Fruit fly (Drosophila melanogaster) whole organism, adult: ENCODE results near the gene CtIP.

Experiments used
- CG11617 ChIP-seq: fragments of 200-800 bp; sonication (Bioruptor generic); optimal IDR thresholded peaks from 2 replicates; lab custom pipeline; 2017; ENCODE audit warnings: mild to moderate bottlenecking, missing biosample characterization, missing genetic modification reagents, missing genetic modification characterization
- CG14711 ChIP-seq: fragments of 200-800 bp; sonication (Bioruptor generic); optimal IDR thresholded peaks from 2 replicates; lab custom pipeline; 2018; ENCODE audit warnings: missing biosample characterization, mild to moderate bottlenecking, missing genetic modification characterization, moderate library complexity
- CG1620 ChIP-seq: fragments of 200-800 bp; sonication (Bioruptor generic); optimal IDR thresholded peaks from 2 replicates; lab custom pipeline; 2016; ENCODE audit warnings: missing biosample characterization, missing genetic modification characterization
- CG5204 ChIP-seq: fragments of 200-800 bp; sonication (Bioruptor generic); optimal IDR thresholded peaks from 2 replicates; lab custom pipeline; 2016; ENCODE audit warnings: missing biosample characterization, missing genetic modification characterization
- CG7045 ChIP-seq: fragments of 200-800 bp; sonication (Bioruptor generic); optimal IDR thresholded peaks from 2 replicates; lab custom pipeline; 2017; ENCODE audit warnings: missing biosample characterization, mild to moderate bottlenecking, missing genetic modification characterization
- CG7101 ChIP-seq: fragments of 200-800 bp; sonication (Bioruptor generic); optimal IDR thresholded peaks from 2 replicates; lab custom pipeline; 2018; ENCODE audit warnings: missing biosample characterization, mild to moderate bottlenecking, missing genetic modification characterization, moderate library complexity
- Clk ChIP-seq: fragments of 200-800 bp; sonication (Bioruptor generic); optimal IDR thresholded peaks from 2 replicates; lab custom pipeline; 2017; ENCODE audit warnings: missing biosample characterization, missing genetic modification characterization
- Crg-1 ChIP-seq: fragments of 200-800 bp; sonication (Bioruptor generic); optimal IDR thresholded peaks from 2 replicates; lab custom pipeline; 2016; ENCODE audit warnings: missing biosample characterization, missing genetic modification characterization
- Hr96 ChIP-seq: fragments of 200-800 bp; sonication (Bioruptor generic); optimal IDR thresholded peaks from 2 replicates; lab custom pipeline; 2016; ENCODE audit warnings: missing biosample characterization, missing genetic modification characterization
- cic ChIP-seq: fragments of 200-800 bp; sonication (Bioruptor generic); optimal IDR thresholded peaks from 2 replicates; lab custom pipeline; 2017; ENCODE audit warnings: missing biosample characterization, mild to moderate bottlenecking, missing genetic modification characterization, moderate library complexity
- kay ChIP-seq: fragments of 200-800 bp; sonication (Bioruptor generic); peaks from one replicate; lab custom pipeline; 2016; ENCODE audit warnings: missing biosample characterization, missing genetic modification characterization, borderline replicate concordance
- ovo ChIP-seq: fragments of 200-800 bp; sonication (Bioruptor generic); optimal IDR thresholded peaks from 2 replicates; lab custom pipeline; 2016; ENCODE audit warnings: missing biosample characterization, missing genetic modification characterization
- tj ChIP-seq: fragments of 200-800 bp; sonication (Bioruptor generic); optimal IDR thresholded peaks from 3 replicates; lab custom pipeline; 2017; ENCODE audit warnings: missing biosample characterization, mild to moderate bottlenecking, missing genetic modification characterization, moderate library complexity

- peak; percentile 93 for TF ChIP-seq CG1620
- TF ChIP-seq Hr96 (GFP tag; lab: Kevin White, UChicago) = peak; percentile 61
- peak; percentile 90 for TF ChIP-seq Crg-1 (GFP tag; lab: Kevin White, UChicago)
- peak; percentile 90 for TF ChIP-seq CG7101 (tag; lab: Kevin White, UChicago)
- TF ChIP-seq tj (GFP tag; lab: Kevin White, UChicago) = peak; percentile 71
- TF ChIP-seq Clk (GFP tag; lab: Kevin White, UChicago) = peak; percentile 79
- peak; percentile 78 for TF ChIP-seq CG5204
- TF ChIP-seq ovo = peak; percentile 68
- TF ChIP-seq cic (GFP tag; lab: Kevin White, UChicago) = peak; percentile 80
- peak; percentile 86 for TF ChIP-seq CG14711 (tag; lab: Kevin White, UChicago)
- TF ChIP-seq CG11617 (GFP tag; lab: Kevin White, UChicago) = peak; percentile 91
- peak; percentile 91 for TF ChIP-seq CG7045 (GFP tag; lab: Kevin White, UChicago)
- TF ChIP-seq kay = peak; percentile 85
Measured at dm6 chr3L:20474789-20475208, 38.7 kb downstream of the CtIP start.
